Worm (Caenorhabditis elegans): ENCODE data around the gene F57B1.6.

Gene F57B1.6

DNA sequence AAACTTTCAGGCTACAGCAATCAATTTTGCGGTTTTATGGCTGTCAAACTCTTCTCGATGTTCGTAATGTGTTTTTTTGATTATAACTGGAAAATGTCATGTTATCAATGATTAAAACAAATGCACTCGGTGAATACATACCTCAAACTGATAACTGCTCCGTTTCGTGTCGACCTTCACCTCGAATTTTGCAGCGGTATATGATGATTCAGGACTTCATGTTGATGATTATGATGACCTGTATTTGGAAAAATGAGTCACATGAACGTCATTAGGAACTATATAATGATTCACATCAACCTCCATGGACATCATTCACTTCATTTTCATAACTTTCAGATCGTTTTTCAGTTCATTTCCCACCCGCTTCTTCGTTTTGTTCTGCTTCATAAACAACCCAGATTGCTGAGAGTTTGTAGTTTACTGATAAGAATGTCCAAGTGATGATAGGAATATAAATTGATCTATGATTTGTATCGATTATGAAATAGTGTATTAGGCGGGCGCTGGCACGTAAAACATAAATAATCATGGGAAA lies 53.4 kb downstream of the F57B1.6 start:
- no peak for TF ChIP-seq lsy-12 (tag; optimal IDR thresholded peaks at IDR 0.05)
- no peak for TF ChIP-seq lin-39 (tag; optimal IDR thresholded peaks at IDR 0.05)
- TF ChIP-seq nhr-23 (tag; optimal IDR thresholded peaks at IDR 0.05), result no peak
- peak in 1 of 3 experiments; percentile 1 for TF ChIP-seq elt-3 (tag; optimal IDR thresholded peaks at IDR 0.05)
- no peak for TF ChIP-seq tbx-2 (tag; optimal IDR thresholded peaks at IDR 0.05)
- no peak for TF ChIP-seq nhr-28 (tag; optimal IDR thresholded peaks at IDR 0.05)
- TF ChIP-seq skn-1 (tag; optimal IDR thresholded peaks at IDR 0.05), result no peak
- TF ChIP-seq egl-5 (tag; optimal IDR thresholded peaks at IDR 0.05), result no peak
- TF ChIP-seq nhr-12 (tag; optimal IDR thresholded peaks at IDR 0.05), result no peak
- peak; percentile 59 for TF ChIP-seq pqm-1 (tag; optimal IDR thresholded peaks at IDR 0.05)
- TF ChIP-seq nhr-67 (tag; optimal IDR thresholded peaks at IDR 0.05), result no peak
- TF ChIP-seq zag-1 (tag; optimal IDR thresholded peaks at IDR 0.05), result no peak
- no peak for TF ChIP-seq fkh-10 (GFP tag; optimal IDR thresholded peaks at IDR 0.05)
- TF ChIP-seq mdl-1 (tag; optimal IDR thresholded peaks at IDR 0.05), result no peak
- TF ChIP-seq pha-4 (tag; optimal IDR thresholded peaks at IDR 0.05), result peak; percentile 32
- no peak for TF ChIP-seq daf-12 (tag; optimal IDR thresholded peaks at IDR 0.05)
- TF ChIP-seq ceh-9 (tag; optimal IDR thresholded peaks at IDR 0.05), result no peak
- no peak for TF ChIP-seq nhr-43 (tag; optimal IDR thresholded peaks at IDR 0.05; ENCODE audit: poor library complexity, severe bottlenecking)
- TF ChIP-seq R02D3.7 (tag; optimal IDR thresholded peaks at IDR 0.05), result no peak
- TF ChIP-seq lin-15B (tag; optimal IDR thresholded peaks at IDR 0.05), result no peak
- TF ChIP-seq aly-2 (tag; optimal IDR thresholded peaks at IDR 0.05), result no peak
- no peak for TF ChIP-seq ceh-82 (tag; optimal IDR thresholded peaks at IDR 0.05)
- peak; percentile 15 for TF ChIP-seq jun-1 (tag; optimal IDR thresholded peaks at IDR 0.05)
- TF ChIP-seq elt-2 (tag; optimal IDR thresholded peaks at IDR 0.05), result peak; percentile 95
- no peak for TF ChIP-seq snpc-4 (tag; optimal IDR thresholded peaks at IDR 0.05)
- no peak for TF ChIP-seq ZK546.5 (tag; optimal IDR thresholded peaks at IDR 0.05)
- TF ChIP-seq ztf-4 (tag; optimal IDR thresholded peaks at IDR 0.05), result no peak

All from whole organism, L3 larva.